Fruit fly (Drosophila melanogaster) S2 (cell line): ENCODE measurements around the gene Ntl.

ENCODE experiments used
- CG8478 ChIP-seq: fragments of >200 bp; optimal IDR thresholded peaks from 2 replicates; lab custom pipeline; 2018
- CTCF ChIP-seq, 2 experiments: fragments of >200 bp; optimal IDR thresholded peaks; 2 replicates each; lab custom pipeline; 2018

- TF ChIP-seq CTCF (optimal IDR thresholded peaks at IDR 0.05; lab: Kevin White, UChicago) (no peak), CG8478 (lab: Kevin White, UChicago) (no peak)
These were observed 36.3 kb downstream of the Ntl start, which contains the start of gene ATPsynGL for dm6 chr2L:7746975-7747374.
